Fruit fly (Drosophila melanogaster): ENCODE results near the gene CG7290.

Gene CG7290

dm6 chr3L:20241163-20241970, 35.5 kb upstream of the CG7290 start, which contains the start of the genes CG6951 and CG17233 (continued):
- no peak for TF ChIP-seq CG10565 (GFP tag; optimal IDR thresholded peaks at IDR 0.05)
- peak; percentile 13; the same call in 1 of the 2 replicates for TF ChIP-seq MBD-R2 (GFP tag; IDR thresholded peaks at IDR 0.05)
- TF ChIP-seq lilli (GFP tag; optimal IDR thresholded peaks at IDR 0.05) = peak; percentile 25
- peak; percentile 36 for TF ChIP-seq Med (GFP tag)
- no peak for TF ChIP-seq CG3163 (GFP tag; optimal IDR thresholded peaks at IDR 0.05)
- peak; percentile 48 for TF ChIP-seq CG3995 (GFP tag; optimal IDR thresholded peaks at IDR 0.05)
- TF ChIP-seq CG7556 (GFP tag; optimal IDR thresholded peaks at IDR 0.05) = no peak
- TF ChIP-seq Dref (GFP tag; IDR thresholded peaks at IDR 0.05) = 0 out of 2 replicates have a peak, but pooled peaks have one; percentile 16
- no peak for TF ChIP-seq schlank (tag; optimal IDR thresholded peaks at IDR 0.05)
- peak; percentile 97 for TF ChIP-seq MESR4 (GFP tag; optimal IDR thresholded peaks at IDR 0.05)
- TF ChIP-seq Jarid2 (GFP tag; optimal IDR thresholded peaks at IDR 0.05) = no peak
- TF ChIP-seq hbn (GFP tag; IDR thresholded peaks at IDR 0.05; ENCODE audit: partially characterized antibody) = no peak
- TF ChIP-seq unc-4 (GFP tag; IDR thresholded peaks at IDR 0.05; ENCODE audit: partially characterized antibody) = no peak
- TF ChIP-seq sens-2 (GFP tag; IDR thresholded peaks at IDR 0.05) = no peak
- TF ChIP-seq ab (GFP tag; optimal IDR thresholded peaks at IDR 0.05) = no peak
- TF ChIP-seq gt (GFP tag; IDR thresholded peaks at IDR 0.05) = no peak
- no peak for TF ChIP-seq vnd (GFP tag; IDR thresholded peaks at IDR 0.05; ENCODE audit: partially characterized antibody)
- no peak for TF ChIP-seq peb (GFP tag; IDR thresholded peaks at IDR 0.05)
- no peak for TF ChIP-seq insv (GFP tag; optimal IDR thresholded peaks at IDR 0.05)
- no peak for TF ChIP-seq CG9797 (GFP tag; optimal IDR thresholded peaks at IDR 0.05)
- TF ChIP-seq Opbp (GFP tag; IDR thresholded peaks at IDR 0.05; ENCODE audit: partially characterized antibody) = no peak
- no peak for TF ChIP-seq maf-S (GFP tag; optimal IDR thresholded peaks at IDR 0.05)
- TF ChIP-seq CG31441 (GFP tag; IDR thresholded peaks at IDR 0.05) = no peak
- TF ChIP-seq aop (GFP tag; IDR thresholded peaks at IDR 0.05) = no peak
- TF ChIP-seq CG14667 (GFP tag; IDR thresholded peaks at IDR 0.05) = no peak
- no peak for TF ChIP-seq so (GFP tag; IDR thresholded peaks at IDR 0.05)
- peak; percentile 43 for TF ChIP-seq CG12659 (GFP tag; optimal IDR thresholded peaks at IDR 0.05)
- TF ChIP-seq dimm (GFP tag; IDR thresholded peaks at IDR 0.05) = no peak
- no peak for TF ChIP-seq ranshi (GFP tag; IDR thresholded peaks at IDR 0.05)
- TF ChIP-seq CG8765 (GFP tag; IDR thresholded peaks at IDR 0.05) = no peak
- TF ChIP-seq YL-1 (GFP tag; optimal IDR thresholded peaks at IDR 0.05) = peak; percentile 72
- no peak for TF ChIP-seq CG1024 (GFP tag; IDR thresholded peaks at IDR 0.05)
- no peak for TF ChIP-seq p53 (GFP tag; optimal IDR thresholded peaks at IDR 0.05)
- TF ChIP-seq gcm (GFP tag; optimal IDR thresholded peaks at IDR 0.05) = no peak
- no peak for TF ChIP-seq lov (optimal IDR thresholded peaks at IDR 0.05)
- no peak for TF ChIP-seq lov (GFP tag; IDR thresholded peaks at IDR 0.05)
- no peak for TF ChIP-seq Eip74EF (GFP tag; optimal IDR thresholded peaks at IDR 0.05)

- TF ChIP-seq sens (GFP tag) (peak; percentile 10), ab (GFP tag; optimal IDR thresholded peaks at IDR 0.05) (no peak)
These were observed 34.9 kb upstream of the CG7290 start, which contains the start of gene Clc for dm6 chr3L:20240753-20241152. TSS of gene Clc (plus strand) at chr3L:20241053.

DNA sequence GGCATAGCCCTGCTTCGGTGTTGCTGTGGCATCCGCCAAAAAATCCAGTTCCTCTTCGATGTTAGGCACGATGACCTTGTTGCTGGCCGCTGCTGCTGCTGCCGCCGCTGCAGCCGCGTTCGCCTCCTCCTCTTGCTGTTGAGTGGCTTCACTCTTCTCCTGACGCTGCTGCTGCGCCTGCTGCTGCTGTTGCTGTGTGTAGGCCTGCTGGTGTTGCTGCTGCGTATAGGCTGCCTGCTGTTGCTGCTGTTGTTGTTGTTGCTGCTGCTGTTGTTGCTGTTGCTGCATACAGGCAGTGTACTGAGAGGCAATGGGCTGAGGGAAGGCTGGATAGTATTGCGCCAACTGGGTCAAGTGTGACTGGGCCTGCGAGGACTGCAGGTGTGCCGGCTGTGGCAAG, 31.3 kb upstream of the CG7290 start:
- TF ChIP-seq Dfd (GFP tag; optimal IDR thresholded peaks at IDR 0.05) = peak in 1 of 2 experiments; percentile 84
- TF ChIP-seq CG13424 (tag; optimal IDR thresholded peaks at IDR 0.05) = no peak
- TF ChIP-seq CG15479 (GFP tag; optimal IDR thresholded peaks at IDR 0.05) = no peak
- TF ChIP-seq CG3065 (GFP tag; optimal IDR thresholded peaks at IDR 0.05) = no peak
- peak; percentile 78 for TF ChIP-seq CG8478 (optimal IDR thresholded peaks at IDR 0.05)
- no peak for TF ChIP-seq Hsf (GFP tag; optimal IDR thresholded peaks at IDR 0.05)
- no peak for TF ChIP-seq Nf-YA (GFP tag; IDR thresholded peaks at IDR 0.05)
- TF ChIP-seq CG15514 (GFP tag; optimal IDR thresholded peaks at IDR 0.05) = no peak
- TF ChIP-seq her (GFP tag; optimal IDR thresholded peaks at IDR 0.05) = no peak

Data from whole organism, embryonic.